Fruit fly (Drosophila melanogaster): Measurements from ENCODE around the gene spri.

The spri gene

DNA sequence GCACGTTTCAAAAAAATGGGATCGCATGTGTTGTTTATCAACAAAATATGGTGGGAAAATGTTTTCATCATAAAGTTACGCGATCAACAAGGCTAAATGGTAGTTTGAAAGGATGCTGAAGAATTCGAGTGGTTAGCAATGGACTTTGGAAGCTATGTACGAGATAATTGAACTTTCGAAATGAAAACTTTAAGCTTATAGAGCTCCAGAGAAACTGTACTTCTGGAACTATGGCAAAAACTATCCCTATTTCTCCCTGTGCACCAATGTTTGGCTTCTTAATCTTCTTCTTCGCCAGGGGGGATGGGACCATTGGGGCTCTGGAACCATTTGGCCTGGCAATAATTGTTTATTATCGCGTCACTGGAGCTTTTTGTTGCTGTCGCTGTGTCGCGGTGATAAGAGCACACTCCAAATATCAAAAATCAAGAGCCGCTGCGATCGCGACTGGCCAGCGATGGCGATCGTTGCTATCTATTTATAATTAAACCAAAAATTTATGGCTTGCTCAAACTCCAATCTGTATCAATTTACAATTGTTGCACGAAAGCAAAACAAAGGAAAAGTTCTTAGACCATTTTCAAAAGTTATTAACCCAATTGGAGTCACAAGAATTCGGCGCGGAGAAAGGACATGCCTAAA lies 97.1 kb downstream of the spri start (continued):
- no peak for TF ChIP-seq chinmo (GFP tag; IDR thresholded peaks at IDR 0.05; ENCODE audit: partially characterized antibody)
- TF ChIP-seq bab2 (GFP tag; optimal IDR thresholded peaks at IDR 0.05) = no peak
- TF ChIP-seq Scr (GFP tag; IDR thresholded peaks at IDR 0.05; ENCODE audit: partially characterized antibody) = no peak
- TF ChIP-seq Drgx (GFP tag; IDR thresholded peaks at IDR 0.05) = no peak
- no peak for TF ChIP-seq CG10959 (GFP tag; IDR thresholded peaks at IDR 0.05)
- no peak for TF ChIP-seq pros (GFP tag; optimal IDR thresholded peaks at IDR 0.05)
- no peak for TF ChIP-seq CG7372 (GFP tag; IDR thresholded peaks at IDR 0.05)
- peak; percentile 54 for TF ChIP-seq CG8924 (tag; optimal IDR thresholded peaks at IDR 0.05)
- TF ChIP-seq CG7963 (GFP tag; IDR thresholded peaks at IDR 0.05; ENCODE audit: partially characterized antibody) = no peak
- 0 out of 2 replicates have a peak, but pooled peaks have one; percentile 16 for TF ChIP-seq CG31441 (GFP tag; IDR thresholded peaks at IDR 0.05)
- no peak for TF ChIP-seq en (GFP tag; optimal IDR thresholded peaks at IDR 0.05)
- TF ChIP-seq ac (GFP tag; optimal IDR thresholded peaks at IDR 0.05) = no peak
- TF ChIP-seq dm (GFP tag; optimal IDR thresholded peaks at IDR 0.05) = peak; percentile 3
- no peak for TF ChIP-seq corto (GFP tag; optimal IDR thresholded peaks at IDR 0.05)
- no peak for TF ChIP-seq ssp (GFP tag; IDR thresholded peaks at IDR 0.05)
- TF ChIP-seq CG2712 (tag; optimal IDR thresholded peaks at IDR 0.05) = peak; percentile 26
- peak; percentile 12; the same call in 1 of the 2 replicates for TF ChIP-seq CG4730 (GFP tag; IDR thresholded peaks at IDR 0.05)
- no peak for TF ChIP-seq CG17829 (tag; optimal IDR thresholded peaks at IDR 0.05)
- no peak for TF ChIP-seq repo (GFP tag; optimal IDR thresholded peaks at IDR 0.05)
- peak; percentile 17 for TF ChIP-seq maf-S (GFP tag; optimal IDR thresholded peaks at IDR 0.05)
- TF ChIP-seq Ada2b (GFP tag; IDR thresholded peaks at IDR 0.05) = no peak
- TF ChIP-seq CG4617 (GFP tag; optimal IDR thresholded peaks at IDR 0.05; ENCODE audit: borderline replicate concordance) = no peak
- TF ChIP-seq btn (GFP tag; optimal IDR thresholded peaks at IDR 0.05) = no peak
- TF ChIP-seq ranshi (GFP tag; IDR thresholded peaks at IDR 0.05) = no peak
- no peak for TF ChIP-seq rib (GFP tag; IDR thresholded peaks at IDR 0.05)
- no peak for TF ChIP-seq Adf1 (GFP tag; IDR thresholded peaks at IDR 0.05)
- TF ChIP-seq CG12071 (GFP tag; optimal IDR thresholded peaks at IDR 0.05) = peak; percentile 29
- no peak for TF ChIP-seq Taf1 (GFP tag; IDR thresholded peaks at IDR 0.05)
- no peak for TF ChIP-seq Ravus (GFP tag; IDR thresholded peaks at IDR 0.05)
- TF ChIP-seq danr (GFP tag; IDR thresholded peaks at IDR 0.05) = no peak
- no peak for TF ChIP-seq CG17802 (tag; optimal IDR thresholded peaks at IDR 0.05)
- TF ChIP-seq CG8290 (GFP tag; optimal IDR thresholded peaks at IDR 0.05) = no peak
- no peak for TF ChIP-seq CG8290 (tag; optimal IDR thresholded peaks at IDR 0.05)
- TF ChIP-seq tgo (GFP tag; IDR thresholded peaks at IDR 0.05) = no peak
- TF ChIP-seq Kr (GFP tag; optimal IDR thresholded peaks at IDR 0.05) = no peak
- TF ChIP-seq CG4360 (GFP tag; IDR thresholded peaks at IDR 0.05) = no peak
- peak; percentile 54 for TF ChIP-seq CG10209 (GFP tag; optimal IDR thresholded peaks at IDR 0.05)
- no peak for TF ChIP-seq Abd-B (GFP tag; optimal IDR thresholded peaks at IDR 0.05)
- TF ChIP-seq CG5180 (GFP tag; optimal IDR thresholded peaks at IDR 0.05) = no peak
- peak; percentile 31 for TF ChIP-seq CG9876 (GFP tag; optimal IDR thresholded peaks at IDR 0.05)
- no peak for TF ChIP-seq mld (GFP tag; IDR thresholded peaks at IDR 0.05; ENCODE audit: partially characterized antibody)
- TF ChIP-seq trem (tag; optimal IDR thresholded peaks at IDR 0.05) = no peak
- peak; percentile 25 for TF ChIP-seq CG10274 (GFP tag; optimal IDR thresholded peaks at IDR 0.05)
- TF ChIP-seq Hey (tag; optimal IDR thresholded peaks at IDR 0.05) = no peak
- no peak for TF ChIP-seq wek (GFP tag; optimal IDR thresholded peaks at IDR 0.05)
- peak; percentile 2 for TF ChIP-seq zf30C (GFP tag; optimal IDR thresholded peaks at IDR 0.05)
- TF ChIP-seq ap (GFP tag; IDR thresholded peaks at IDR 0.05) = no peak
- no peak for TF ChIP-seq CG11398 (GFP tag; optimal IDR thresholded peaks at IDR 0.05)
- no peak for TF ChIP-seq sisA (GFP tag; IDR thresholded peaks at IDR 0.05)
- TF ChIP-seq CG16779 (GFP tag; IDR thresholded peaks at IDR 0.05) = no peak
- TF ChIP-seq sens (GFP tag) = peak; percentile 54
- peak; percentile 31 for TF ChIP-seq Hsf (GFP tag; optimal IDR thresholded peaks at IDR 0.05)

All from whole organism, embryonic.